Worm (Caenorhabditis elegans) whole organism, L2 larva: ENCODE results near the gene chil-17.

Source experiments
- C34F6.9 ChIP-seq: fragments of 150-350 bp; optimal IDR thresholded peaks from 2 replicates; lab custom pipeline; 2014; ENCODE audit warnings: missing biosample characterization, missing genetic modification characterization
- R02D3.7 ChIP-seq: fragments of 150-350 bp; optimal IDR thresholded peaks from 2 replicates; lab custom pipeline; 2014; ENCODE audit warnings: missing biosample characterization, missing genetic modification characterization
- ZK546.5 ChIP-seq: sonication (generic microtip); optimal IDR thresholded peaks from 2 replicates; lab custom pipeline; 2017; ENCODE audit warnings: missing biosample characterization, missing genetic modification characterization
- ama-1 ChIP-seq: fragments of 150-350 bp; optimal IDR thresholded peaks from 2 replicates; lab custom pipeline; 2018; ENCODE audit warnings: inconsistent platforms
- blmp-1 ChIP-seq: sonication (generic microtip); optimal IDR thresholded peaks from 2 replicates; lab custom pipeline; 2017; ENCODE audit warnings: missing genetic modification characterization, mild to moderate bottlenecking, missing compliant biosample characterization, antibody characterized with exemption, moderate library complexity; ENCODE audit not compliant: insufficient read depth
- ceh-16 ChIP-seq: fragments of 150-350 bp; optimal IDR thresholded peaks from 2 replicates; lab custom pipeline; 2014; ENCODE audit warnings: missing biosample characterization, missing genetic modification characterization
- ceh-82 ChIP-seq: fragments of 150-350 bp; optimal IDR thresholded peaks from 2 replicates; lab custom pipeline; 2014; ENCODE audit warnings: missing biosample characterization, missing genetic modification characterization
- crh-2 ChIP-seq: sonication (generic microtip); optimal IDR thresholded peaks from 2 replicates; lab custom pipeline; 2017; ENCODE audit warnings: missing biosample characterization, missing genetic modification characterization
- dmd-4 ChIP-seq: sonication (generic microtip); optimal IDR thresholded peaks from 2 replicates; lab custom pipeline; 2017; ENCODE audit warnings: missing biosample characterization, missing genetic modification characterization
- egl-27 ChIP-seq: sonication (generic microtip); optimal IDR thresholded peaks from 3 replicates; lab custom pipeline; 2017; ENCODE audit warnings: missing biosample characterization, missing genetic modification reagents, missing genetic modification characterization
- elt-1 ChIP-seq: fragments of 150-350 bp; optimal IDR thresholded peaks from 2 replicates; lab custom pipeline; 2014; ENCODE audit warnings: missing biosample characterization, missing genetic modification characterization
- fos-1 ChIP-seq: fragments of 150-350 bp; optimal IDR thresholded peaks from 2 replicates; lab custom pipeline; 2014; ENCODE audit warnings: missing biosample characterization, missing genetic modification characterization
- gmeb-1 ChIP-seq: fragments of 150-350 bp; optimal IDR thresholded peaks from 2 replicates; lab custom pipeline; 2014; ENCODE audit warnings: missing biosample characterization, missing genetic modification characterization
- lin-13 ChIP-seq: fragments of 150-350 bp; optimal IDR thresholded peaks from 2 replicates; lab custom pipeline; 2014; ENCODE audit warnings: missing biosample characterization, missing genetic modification reagents, missing genetic modification characterization
- lin-39 ChIP-seq: fragments of 150-350 bp; optimal IDR thresholded peaks from 2 replicates; lab custom pipeline; 2014; ENCODE audit warnings: missing biosample characterization, missing genetic modification reagents, missing genetic modification characterization
- lsy-2 ChIP-seq, 2 experiments: fragments of 150-350 bp in 1 of 2; sonication (generic microtip) in 1 of 2; optimal IDR thresholded peaks; 2 replicates each; lab custom pipeline; 2014 to 2017; ENCODE audit warnings: missing biosample characterization in 2 of 2, missing genetic modification characterization in 2 of 2
- nhr-10 ChIP-seq: sonication (generic microtip); optimal IDR thresholded peaks from 2 replicates; lab custom pipeline; 2017; ENCODE audit warnings: missing biosample characterization, missing genetic modification characterization
- nhr-11 ChIP-seq: fragments of 150-350 bp; optimal IDR thresholded peaks from 2 replicates; lab custom pipeline; 2014; ENCODE audit warnings: missing biosample characterization, missing genetic modification characterization
- nhr-12 ChIP-seq: fragments of 150-350 bp; optimal IDR thresholded peaks from 2 replicates; lab custom pipeline; 2014; ENCODE audit warnings: missing biosample characterization, missing genetic modification characterization
- nhr-129 ChIP-seq: fragments of 150-350 bp; optimal IDR thresholded peaks from 2 replicates; lab custom pipeline; 2014; ENCODE audit warnings: missing biosample characterization, missing genetic modification characterization
- nhr-21 ChIP-seq: fragments of 150-350 bp; optimal IDR thresholded peaks from 2 replicates; lab custom pipeline; 2014; ENCODE audit warnings: missing biosample characterization, missing genetic modification characterization
- nhr-23 ChIP-seq: fragments of 150-350 bp; optimal IDR thresholded peaks from 2 replicates; lab custom pipeline; 2014; ENCODE audit warnings: missing biosample characterization, missing genetic modification reagents, missing genetic modification characterization
- nhr-237 ChIP-seq: fragments of 150-350 bp; optimal IDR thresholded peaks from 2 replicates; lab custom pipeline; 2014; ENCODE audit warnings: missing biosample characterization, missing genetic modification characterization
- nhr-25 ChIP-seq: fragments of 150-350 bp; sonication (generic microtip); optimal IDR thresholded peaks from 3 replicates; lab custom pipeline; 2014; ENCODE audit warnings: missing biosample characterization, missing genetic modification characterization
- nhr-6 ChIP-seq: fragments of 150-350 bp; optimal IDR thresholded peaks from 2 replicates; lab custom pipeline; 2014; ENCODE audit warnings: missing biosample characterization, missing genetic modification characterization
- nhr-77 ChIP-seq: fragments of 150-350 bp; optimal IDR thresholded peaks from 2 replicates; lab custom pipeline; 2014; ENCODE audit warnings: missing biosample characterization, missing genetic modification characterization
- peb-1 ChIP-seq: fragments of 150-350 bp; optimal IDR thresholded peaks from 2 replicates; lab custom pipeline; 2014; ENCODE audit warnings: missing biosample characterization, missing genetic modification characterization
- sem-4 ChIP-seq: fragments of 150-350 bp; optimal IDR thresholded peaks from 2 replicates; lab custom pipeline; 2014; ENCODE audit warnings: missing biosample characterization, missing genetic modification reagents, missing genetic modification characterization
- skn-1 ChIP-seq: sonication (generic microtip); optimal IDR thresholded peaks from 2 replicates; lab custom pipeline; 2017; ENCODE audit warnings: missing biosample characterization, missing genetic modification characterization
- sma-9 ChIP-seq, 2 experiments: fragments of 150-350 bp in 1 of 2; sonication (generic microtip) in 1 of 2; optimal IDR thresholded peaks; 2 replicates each; lab custom pipeline; 2014 to 2016; ENCODE audit warnings: missing genetic modification characterization in 2 of 2, mild to moderate bottlenecking in 1 of 2, missing biosample characterization in 1 of 2, missing compliant biosample characterization in 1 of 2, missing genetic modification reagents in 1 of 2, moderate library complexity in 1 of 2
- snpc-4 ChIP-seq: fragments of 150-350 bp; optimal IDR thresholded peaks from 2 replicates; lab custom pipeline; 2014; ENCODE audit warnings: missing biosample characterization, missing genetic modification characterization
- unc-55 ChIP-seq: fragments of 150-350 bp; sonication (generic microtip); optimal IDR thresholded peaks from 3 replicates; lab custom pipeline; 2014; ENCODE audit warnings: missing biosample characterization, missing genetic modification reagents, missing genetic modification characterization
- zag-1 ChIP-seq: fragments of 150-350 bp; optimal IDR thresholded peaks from 2 replicates; lab custom pipeline; 2014; ENCODE audit warnings: missing biosample characterization, missing genetic modification characterization
- ztf-1 ChIP-seq: fragments of 200-800 bp; sonication (Bioruptor generic); conservative IDR thresholded peaks from 2 replicates; pipeline ENCODE4 v1.3.6; 2022; ENCODE audit warnings: missing genetic modification characterization, missing compliant biosample characterization
- ztf-11 ChIP-seq: sonication (generic microtip); optimal IDR thresholded peaks from 2 replicates; lab custom pipeline; 2017; ENCODE audit warnings: missing biosample characterization, missing genetic modification characterization
- ztf-4 ChIP-seq: fragments of 150-350 bp; optimal IDR thresholded peaks from 2 replicates; lab custom pipeline; 2014; ENCODE audit warnings: missing biosample characterization, missing genetic modification characterization

chil-17 gene

ce11 chrII:9403087-9403486, 36.9 kb downstream of the chil-17 start, which contains the start of gene Y51B9A.6:
Gene Y51B9A.6 (minus strand): TSS chrII:9403187.
- TF ChIP-seq blmp-1 (tag; lab: Kevin White, UChicago), result no peak
- no peak for TF ChIP-seq sem-4
- TF ChIP-seq nhr-23 (tag; lab: Kevin White, UChicago), result no peak
- TF ChIP-seq ama-1 (lab: Kevin White, UChicago), result no peak
- no peak for TF ChIP-seq zag-1 (tag; lab: Kevin White, UChicago)
- TF ChIP-seq ceh-82, result no peak
- no peak for TF ChIP-seq egl-27
- TF ChIP-seq R02D3.7, result no peak
- no peak for TF ChIP-seq nhr-21 (tag; lab: Kevin White, UChicago)
- TF ChIP-seq unc-55 (GFP tag; lab: Kevin White, UChicago), result no peak
- no peak for TF ChIP-seq crh-2 (tag; lab: Kevin White, UChicago)
- no peak for TF ChIP-seq ceh-16
- no peak for TF ChIP-seq gmeb-1
- no peak for TF ChIP-seq nhr-237 (tag; lab: Kevin White, UChicago)
- no peak for TF ChIP-seq nhr-10
- no peak for TF ChIP-seq nhr-6
- TF ChIP-seq ZK546.5 (tag; lab: Kevin White, UChicago), result no peak
- TF ChIP-seq C34F6.9 (tag; lab: Kevin White, UChicago), result no peak

DNA sequence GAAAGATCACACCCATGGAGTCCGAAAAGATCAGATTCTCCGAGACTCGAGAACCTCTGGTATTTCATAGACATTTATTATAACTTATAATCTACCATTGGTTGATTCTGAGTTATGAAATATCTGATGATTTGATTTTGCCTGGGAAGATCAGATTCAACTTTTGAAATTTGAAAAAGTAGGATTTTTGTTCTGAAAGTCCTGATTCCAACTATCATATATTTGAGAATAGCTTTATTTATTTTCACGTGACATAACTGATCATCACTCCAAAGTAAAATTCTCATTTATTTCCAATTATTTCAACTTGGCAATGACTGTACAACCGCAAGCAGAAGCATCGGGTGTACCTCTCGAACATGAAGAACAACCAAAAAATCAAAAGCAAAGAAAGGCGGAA, 40.2 kb downstream of the chil-17 start, which contains the start of gene Y51B9A.7:
TSS of gene Y51B9A.7 (plus strand) at position 301 of the 400 bp plus-strand sequence.
- TF ChIP-seq unc-55 (GFP tag; lab: Kevin White, UChicago) (no peak), nhr-21 (tag; lab: Kevin White, UChicago) (no peak), C34F6.9 (tag; lab: Kevin White, UChicago) (no peak), peb-1 (tag; lab: Kevin White, UChicago) (no peak), snpc-4 (no peak), ztf-1 (GFP tag; lab: Robert Waterston, UW) (no peak), ceh-16 (no peak), lin-13 (GFP tag; lab: Kevin White, UChicago) (no peak), skn-1 (tag; lab: Kevin White, UChicago) (no peak), nhr-10 (no peak), nhr-129 (no peak), ztf-4 (tag; lab: Kevin White, UChicago) (no peak), nhr-25 (no peak), sma-9 (GFP tag; optimal IDR thresholded peaks at IDR 0.05; lab: Kevin White, UChicago) (no peak), sma-9 (tag; optimal IDR thresholded peaks at IDR 0.05; lab: Kevin White, UChicago) (no peak), crh-2 (tag; lab: Kevin White, UChicago) (no peak), nhr-11 (tag; lab: Kevin White, UChicago) (no peak), sem-4 (no peak), lin-39 (no peak)

ce11 chrII:9398370-9398901, 41.5 kb downstream of the chil-17 start, which contains the start of the genes Y51B9A.14 and Y51B9A.8:
Gene Y51B9A.14 (minus strand): TSS chrII:9398470.
Gene Y51B9A.8 (plus strand): TSS chrII:9398851.
- TF ChIP-seq nhr-77 (tag; lab: Kevin White, UChicago) (no peak), unc-55 (GFP tag; lab: Kevin White, UChicago) (no peak), dmd-4 (tag; lab: Kevin White, UChicago) (no peak), lsy-2 (tag; optimal IDR thresholded peaks at IDR 0.05; lab: Kevin White, UChicago) (no peak), nhr-25 (no peak), nhr-6 (no peak), crh-2 (tag; lab: Kevin White, UChicago) (no peak)
- TF ChIP-seq, all 48 proteins: peak for 0

- TF ChIP-seq ztf-1 (GFP tag; lab: Robert Waterston, UW) (no peak), nhr-12 (tag; lab: Kevin White, UChicago) (no peak), fos-1 (tag; lab: Kevin White, UChicago) (no peak), crh-2 (tag; lab: Kevin White, UChicago) (no peak), nhr-21 (tag; lab: Kevin White, UChicago) (no peak), zag-1 (tag; lab: Kevin White, UChicago) (no peak), ztf-11 (tag; lab: Kevin White, UChicago) (no peak), elt-1 (tag; lab: Kevin White, UChicago) (no peak), peb-1 (tag; lab: Kevin White, UChicago) (no peak), lin-39 (no peak)
Observed at ce11 chrII:9397496-9397895, 42.5 kb downstream of the chil-17 start, which contains the start of gene Y51B9A.9. Gene Y51B9A.9 (minus strand): TSS chrII:9397596.
